Worm (Caenorhabditis elegans): ENCODE data around the gene rpb-4.
A peak's percentile ranks its signal among the peaks of the same experiment; 100 is the strongest.

Gene rpb-4

ce11 chrII:7374143-7374542, at the start of gene rpb-4, which contains the start of gene mtch-1:
Gene rpb-4, plus strand, starts transcription at chrII:7374495.
Gene mtch-1, minus strand, starts transcription at chrII:7374166.
- TF ChIP-seq pha-4 (tag; optimal IDR thresholded peaks at IDR 0.05) = no peak
- no peak for TF ChIP-seq sdc-2 (tag; optimal IDR thresholded peaks at IDR 0.05)
- TF ChIP-seq syd-9 (tag; optimal IDR thresholded peaks at IDR 0.05) = no peak
- TF ChIP-seq ceh-30 (tag; optimal IDR thresholded peaks at IDR 0.05) = no peak
- TF ChIP-seq ceh-45 (GFP tag; IDR thresholded peaks at IDR 0.05) = no peak
- no peak for TF ChIP-seq C08G9.2 (tag; optimal IDR thresholded peaks at IDR 0.05)
- TF ChIP-seq rnt-1 (tag; optimal IDR thresholded peaks at IDR 0.05) = no peak
- peak; percentile 33 for TF ChIP-seq nfya-1 (tag; optimal IDR thresholded peaks at IDR 0.05)
- TF ChIP-seq dve-1 (tag; optimal IDR thresholded peaks at IDR 0.05) = peak; percentile 1

ce11 chrII:7325063-7325480, 49.2 kb upstream of the rpb-4 start:
- TF ChIP-seq mec-3 (tag; optimal IDR thresholded peaks at IDR 0.05; ENCODE audit: borderline replicate concordance) = no peak
- no peak for TF ChIP-seq ceh-45 (GFP tag; IDR thresholded peaks at IDR 0.05)
- no peak for TF ChIP-seq pha-4 (tag; optimal IDR thresholded peaks at IDR 0.05)
- no peak for TF ChIP-seq ttx-3 (tag; optimal IDR thresholded peaks at IDR 0.05)
- TF ChIP-seq nfya-1 (tag; optimal IDR thresholded peaks at IDR 0.05) = no peak

- peak; percentile 25 for TF ChIP-seq unc-42 (tag; optimal IDR thresholded peaks at IDR 0.05)
- TF ChIP-seq hlh-30 (tag; optimal IDR thresholded peaks at IDR 0.05; ENCODE audit: insufficient read depth) = no peak
- no peak for TF ChIP-seq ceh-14 (tag; optimal IDR thresholded peaks at IDR 0.05)
- no peak for TF ChIP-seq fkh-10 (GFP tag; optimal IDR thresholded peaks at IDR 0.05)
- no peak for TF ChIP-seq K09A11.1 (tag; optimal IDR thresholded peaks at IDR 0.05; ENCODE audit: insufficient read depth)
- TF ChIP-seq nhr-11 (tag; optimal IDR thresholded peaks at IDR 0.05) = no peak
These were observed 48.1 kb upstream of the rpb-4 start for ce11 chrII:7326199-7326598.

ce11 chrII:7326997-7327396, 47.3 kb upstream of the rpb-4 start:
- peak; percentile 30 for TF ChIP-seq ceh-19 (GFP tag; optimal IDR thresholded peaks at IDR 0.05)
- peak; percentile 63 for TF ChIP-seq ceh-31 (tag; optimal IDR thresholded peaks at IDR 0.05)
- TF ChIP-seq madf-2 (tag; optimal IDR thresholded peaks at IDR 0.05) = no peak
- TF ChIP-seq nfya-1 (tag; optimal IDR thresholded peaks at IDR 0.05) = peak; percentile 25
- peak; percentile 68 for TF ChIP-seq unc-42 (tag; optimal IDR thresholded peaks at IDR 0.05)
- TF ChIP-seq ceh-2 (tag; optimal IDR thresholded peaks at IDR 0.05) = no peak
- peak; percentile 29 for TF ChIP-seq fkh-10 (GFP tag; optimal IDR thresholded peaks at IDR 0.05)
- TF ChIP-seq hlh-8 (tag; optimal IDR thresholded peaks at IDR 0.05) = no peak
- TF ChIP-seq gmeb-2 (tag; optimal IDR thresholded peaks at IDR 0.05) = no peak
- no peak for TF ChIP-seq che-1 (tag; optimal IDR thresholded peaks at IDR 0.05)
- TF ChIP-seq hlh-30 (tag; optimal IDR thresholded peaks at IDR 0.05; ENCODE audit: insufficient read depth) = no peak
- TF ChIP-seq dve-1 (tag; optimal IDR thresholded peaks at IDR 0.05) = no peak
- no peak for TF ChIP-seq unc-86 (tag; optimal IDR thresholded peaks at IDR 0.05)
- no peak for TF ChIP-seq lim-6 (tag; optimal IDR thresholded peaks at IDR 0.05)
- no peak for TF ChIP-seq sox-4 (tag; optimal IDR thresholded peaks at IDR 0.05)
- no peak for TF ChIP-seq rnt-1 (tag; optimal IDR thresholded peaks at IDR 0.05)
- no peak for TF ChIP-seq ceh-48 (tag; optimal IDR thresholded peaks at IDR 0.05)
- TF ChIP-seq tbx-7 (tag; optimal IDR thresholded peaks at IDR 0.05) = no peak
- peak; percentile 11 for TF ChIP-seq tbx-2 (tag; optimal IDR thresholded peaks at IDR 0.05)
- TF ChIP-seq ahr-1 (tag; optimal IDR thresholded peaks at IDR 0.05) = no peak
- no peak for TF ChIP-seq ceh-6 (GFP tag; optimal IDR thresholded peaks at IDR 0.05)
- no peak for TF ChIP-seq elt-4 (tag; optimal IDR thresholded peaks at IDR 0.05)
- TF ChIP-seq pha-4 (tag; optimal IDR thresholded peaks at IDR 0.05) = no peak
- TF ChIP-seq ceh-34 (tag; optimal IDR thresholded peaks at IDR 0.05) = peak; percentile 79
- TF ChIP-seq unc-3 (GFP tag; conservative IDR thresholded peaks at IDR 0.05) = no peak
- TF ChIP-seq unc-3 (tag; optimal IDR thresholded peaks at IDR 0.05) = no peak
- TF ChIP-seq ceh-18 (tag; optimal IDR thresholded peaks at IDR 0.05) = peak; percentile 81
- no peak for TF ChIP-seq K02D7.2 (tag; optimal IDR thresholded peaks at IDR 0.05)
- TF ChIP-seq F13H6.1 (tag; optimal IDR thresholded peaks at IDR 0.05) = no peak
- no peak for TF ChIP-seq fkh-6 (tag; optimal IDR thresholded peaks at IDR 0.05)
- TF ChIP-seq lin-11 (tag; optimal IDR thresholded peaks at IDR 0.05) = no peak
- no peak for TF ChIP-seq fax-1 (tag; optimal IDR thresholded peaks at IDR 0.05)
- no peak for TF ChIP-seq ref-2 (tag; optimal IDR thresholded peaks at IDR 0.05)
- no peak for TF ChIP-seq ceh-9 (tag; optimal IDR thresholded peaks at IDR 0.05)
- no peak for TF ChIP-seq pqm-1 (tag; optimal IDR thresholded peaks at IDR 0.05)
- TF ChIP-seq pax-1 (tag; optimal IDR thresholded peaks at IDR 0.05) = no peak
- TF ChIP-seq zip-5 (tag; optimal IDR thresholded peaks at IDR 0.05) = no peak
